Worm (Caenorhabditis elegans) whole organism, mixed stage, embryonic: ENCODE data around the gene E02H4.2.
A peak's percentile ranks its signal among the peaks of the same experiment; 100 is the strongest.

Source experiments
- M03D4.4 ChIP-seq: sonication (generic microtip); optimal IDR thresholded peaks from 2 replicates; lab custom pipeline; 2017; ENCODE audit warnings: mild to moderate bottlenecking, missing genetic modification characterization, missing compliant biosample characterization
- bed-3 ChIP-seq: fragments of 200-800 bp; sonication (Bioruptor generic); optimal IDR thresholded peaks from 3 replicates; lab custom pipeline; 2018; ENCODE audit warnings: mild to moderate bottlenecking, missing genetic modification characterization, moderate library complexity, missing compliant biosample characterization
- blmp-1 ChIP-seq: fragments of 150-350 bp; optimal IDR thresholded peaks from 2 replicates; lab custom pipeline; 2014; ENCODE audit warnings: missing biosample characterization, missing genetic modification characterization
- ceh-39 ChIP-seq: fragments of 150-350 bp; optimal IDR thresholded peaks from 2 replicates; lab custom pipeline; 2014; ENCODE audit warnings: missing biosample characterization, missing genetic modification characterization
- ceh-43 ChIP-seq: fragments of 200-800 bp; sonication (Bioruptor generic); optimal IDR thresholded peaks from 2 replicates; lab custom pipeline; 2018; ENCODE audit warnings: mild to moderate bottlenecking, missing genetic modification characterization, moderate library complexity, missing compliant biosample characterization
- ces-1 ChIP-seq: fragments of 150-350 bp; optimal IDR thresholded peaks from 2 replicates; lab custom pipeline; 2014; ENCODE audit warnings: missing biosample characterization, missing genetic modification reagents, missing genetic modification characterization
- cnd-1 ChIP-seq: fragments of 200-800 bp; sonication (Bioruptor generic); optimal IDR thresholded peaks from 2 replicates; lab custom pipeline; 2018; ENCODE audit warnings: mild to moderate bottlenecking, missing genetic modification characterization, missing compliant biosample characterization
- elt-1 ChIP-seq: sonication (generic microtip); optimal IDR thresholded peaks from 2 replicates; lab custom pipeline; 2017; ENCODE audit warnings: missing genetic modification characterization, mild to moderate bottlenecking, missing compliant biosample characterization, antibody characterized with exemption, moderate library complexity, borderline replicate concordance; ENCODE audit not compliant: insufficient read depth
- elt-3 ChIP-seq: fragments of 150-350 bp; optimal IDR thresholded peaks from 2 replicates; lab custom pipeline; 2014; ENCODE audit warnings: missing biosample characterization, missing genetic modification characterization
- flh-1 ChIP-seq: fragments of 200-800 bp; sonication (Bioruptor generic); optimal IDR thresholded peaks from 2 replicates; lab custom pipeline; 2018; ENCODE audit warnings: mild to moderate bottlenecking, missing genetic modification characterization, moderate library complexity, missing compliant biosample characterization
- ham-2 ChIP-seq: fragments of 200-800 bp; sonication (Bioruptor generic); optimal IDR thresholded peaks from 2 replicates; lab custom pipeline; 2018; ENCODE audit warnings: mild to moderate bottlenecking, missing genetic modification characterization, missing compliant biosample characterization
- hlh-1 ChIP-seq: fragments of 150-350 bp; optimal IDR thresholded peaks from 2 replicates; lab custom pipeline; 2014; ENCODE audit warnings: missing biosample characterization, missing genetic modification reagents, missing genetic modification characterization
- lin-13 ChIP-seq: fragments of 150-350 bp; optimal IDR thresholded peaks from 2 replicates; lab custom pipeline; 2014; ENCODE audit warnings: missing biosample characterization, missing genetic modification characterization
- lin-32 ChIP-seq: fragments of 200-800 bp; sonication (Bioruptor generic); optimal IDR thresholded peaks from 2 replicates; lab custom pipeline; 2018; ENCODE audit warnings: mild to moderate bottlenecking, missing genetic modification characterization, missing compliant biosample characterization
- mep-1 ChIP-seq: fragments of 150-350 bp; optimal IDR thresholded peaks from 2 replicates; lab custom pipeline; 2017; ENCODE audit warnings: missing biosample characterization, missing genetic modification reagents, missing genetic modification characterization, inconsistent platforms
- mls-2 ChIP-seq: sonication (generic microtip); optimal IDR thresholded peaks from 2 replicates; lab custom pipeline; 2016; ENCODE audit warnings: mild to moderate bottlenecking, missing genetic modification characterization, moderate library complexity, missing compliant biosample characterization
- nhr-2 ChIP-seq: fragments of 150-350 bp; optimal IDR thresholded peaks from 2 replicates; lab custom pipeline; 2014; ENCODE audit warnings: missing biosample characterization, missing genetic modification characterization
- nhr-237 ChIP-seq: fragments of 150-350 bp; optimal IDR thresholded peaks from 2 replicates; lab custom pipeline; 2014; ENCODE audit warnings: missing biosample characterization, missing genetic modification characterization
- nhr-28 ChIP-seq: fragments of 150-350 bp; optimal IDR thresholded peaks from 2 replicates; lab custom pipeline; 2014; ENCODE audit warnings: missing biosample characterization, missing genetic modification characterization
- nhr-76 ChIP-seq: sonication (generic microtip); optimal IDR thresholded peaks from 2 replicates; lab custom pipeline; 2017; ENCODE audit warnings: missing biosample characterization, missing genetic modification characterization
- pha-4 ChIP-seq: fragments of 150-350 bp; optimal IDR thresholded peaks from 2 replicates; lab custom pipeline; 2018; ENCODE audit warnings: missing biosample characterization, missing genetic modification reagents, missing genetic modification characterization
- sptf-1 ChIP-seq: sonication (generic microtip); optimal IDR thresholded peaks from 2 replicates; lab custom pipeline; 2017; ENCODE audit warnings: mild to moderate bottlenecking, missing genetic modification characterization, moderate library complexity, missing compliant biosample characterization
- unc-120 ChIP-seq: sonication (generic microtip); optimal IDR thresholded peaks from 2 replicates; lab custom pipeline; 2017; ENCODE audit warnings: missing genetic modification characterization, missing compliant biosample characterization; ENCODE audit not compliant: poor library complexity, severe bottlenecking
- unc-39 ChIP-seq: fragments of 150-350 bp; optimal IDR thresholded peaks from 2 replicates; lab custom pipeline; 2014; ENCODE audit warnings: missing biosample characterization, missing genetic modification characterization
- unc-62 ChIP-seq: fragments of 150-350 bp; optimal IDR thresholded peaks from 2 replicates; lab custom pipeline; 2014; ENCODE audit warnings: missing biosample characterization, missing genetic modification reagents, missing genetic modification characterization
- zip-8 ChIP-seq: fragments of 150-350 bp; optimal IDR thresholded peaks from 2 replicates; lab custom pipeline; 2014; ENCODE audit warnings: missing biosample characterization, missing genetic modification characterization
- ztf-11 ChIP-seq: fragments of 150-350 bp; optimal IDR thresholded peaks from 2 replicates; lab custom pipeline; 2014; ENCODE audit warnings: missing biosample characterization, missing genetic modification characterization

The E02H4.2 gene

DNA sequence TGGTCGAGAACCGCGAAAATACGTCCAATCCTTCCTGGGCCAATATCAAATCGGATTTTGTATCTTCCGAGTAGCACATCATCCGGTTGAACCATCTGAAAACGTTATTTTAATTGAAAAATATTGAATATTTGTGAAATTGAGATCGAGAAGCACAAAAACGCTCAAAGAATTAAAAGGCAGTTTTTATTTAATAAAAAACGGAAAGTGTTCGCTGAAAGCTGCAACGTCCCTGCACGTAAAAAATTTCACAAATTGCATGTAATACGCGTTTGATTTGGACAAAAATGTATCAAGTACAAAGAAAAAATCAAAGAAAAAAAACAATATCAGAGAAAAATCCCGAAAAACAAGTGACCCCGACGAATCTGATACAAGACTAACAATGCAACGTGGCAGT lies 29.4 kb downstream of the E02H4.2 start, which contains the start of gene E02H4.6:
Gene E02H4.6, minus strand, starts transcription at position 101 of the 400 bp plus-strand sequence.
- TF ChIP-seq elt-1 (tag; lab: Kevin White, UChicago): no peak
- no peak for TF ChIP-seq unc-120 (tag; lab: Kevin White, UChicago)
- no peak for TF ChIP-seq ces-1 (GFP tag; lab: Kevin White, UChicago)
- TF ChIP-seq nhr-28 (tag; lab: Kevin White, UChicago): no peak
- TF ChIP-seq nhr-237 (tag; lab: Kevin White, UChicago): no peak
- TF ChIP-seq elt-3 (tag; lab: Kevin White, UChicago): no peak
- TF ChIP-seq sptf-1: no peak
- TF ChIP-seq blmp-1 (tag; lab: Kevin White, UChicago): no peak
- no peak for TF ChIP-seq pha-4 (tag; lab: Kevin White, UChicago)
- TF ChIP-seq ceh-43 (GFP tag; lab: Kevin White, UChicago): no peak

DNA sequence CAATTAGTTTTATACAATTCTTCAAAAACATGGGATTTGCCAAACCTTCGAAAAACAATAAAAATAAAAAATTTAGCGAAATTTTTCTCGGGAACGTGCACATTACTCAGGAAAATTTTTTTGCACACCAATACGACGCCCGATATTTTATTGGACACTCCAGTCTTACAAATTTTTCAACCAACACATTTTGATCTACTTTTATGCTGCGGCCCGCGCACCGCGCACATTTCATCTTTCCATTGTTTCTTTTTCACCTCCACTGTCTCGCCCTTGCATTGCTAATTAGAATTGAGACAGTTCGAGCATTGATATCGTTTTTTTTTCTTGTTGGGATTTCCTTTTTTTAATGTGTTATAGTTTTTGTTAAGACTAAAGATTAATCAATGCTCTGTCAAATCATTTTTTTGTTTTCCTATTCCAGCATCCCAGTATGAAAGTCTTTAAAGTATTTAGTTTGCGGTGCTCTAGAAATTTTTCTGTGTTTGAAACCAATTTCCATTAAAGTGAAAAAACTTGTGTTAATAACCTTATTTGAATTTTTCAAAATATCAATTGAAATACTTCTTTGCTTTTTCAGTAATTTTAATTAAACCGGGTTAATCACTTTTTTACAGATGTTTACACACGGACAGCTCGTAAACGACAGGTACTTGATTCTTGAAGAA lies 33.9 kb downstream of the E02H4.2 start, which contains the start of gene K04C1.5:
Gene K04C1.5, plus strand, starts transcription at position 618 of the 668 bp plus-strand sequence.
- no peak for TF ChIP-seq ceh-39 (tag; lab: Kevin White, UChicago)
- no peak for TF ChIP-seq elt-3 (tag; lab: Kevin White, UChicago)
- no peak for TF ChIP-seq flh-1 (GFP tag; lab: Kevin White, UChicago)
- TF ChIP-seq blmp-1 (tag; lab: Kevin White, UChicago): no peak
- TF ChIP-seq nhr-2 (tag; lab: Kevin White, UChicago): no peak
- TF ChIP-seq unc-62: no peak
- TF ChIP-seq cnd-1 (tag; lab: Kevin White, UChicago): no peak
- no peak for TF ChIP-seq lin-32 (GFP tag; lab: Kevin White, UChicago)
- TF ChIP-seq zip-8 (tag; lab: Kevin White, UChicago): no peak
- TF ChIP-seq ztf-11 (tag; lab: Kevin White, UChicago): no peak
- TF ChIP-seq nhr-237 (tag; lab: Kevin White, UChicago): no peak
- TF ChIP-seq mep-1: no peak
- no peak for TF ChIP-seq unc-120 (tag; lab: Kevin White, UChicago)
- TF ChIP-seq unc-39 (tag; lab: Kevin White, UChicago): no peak
- TF ChIP-seq lin-13: no peak
- TF ChIP-seq mls-2: no peak
- TF ChIP-seq sptf-1: no peak
- TF ChIP-seq bed-3 (GFP tag; lab: Kevin White, UChicago): no peak
- TF ChIP-seq hlh-1 (tag; lab: Kevin White, UChicago): no peak

DNA sequence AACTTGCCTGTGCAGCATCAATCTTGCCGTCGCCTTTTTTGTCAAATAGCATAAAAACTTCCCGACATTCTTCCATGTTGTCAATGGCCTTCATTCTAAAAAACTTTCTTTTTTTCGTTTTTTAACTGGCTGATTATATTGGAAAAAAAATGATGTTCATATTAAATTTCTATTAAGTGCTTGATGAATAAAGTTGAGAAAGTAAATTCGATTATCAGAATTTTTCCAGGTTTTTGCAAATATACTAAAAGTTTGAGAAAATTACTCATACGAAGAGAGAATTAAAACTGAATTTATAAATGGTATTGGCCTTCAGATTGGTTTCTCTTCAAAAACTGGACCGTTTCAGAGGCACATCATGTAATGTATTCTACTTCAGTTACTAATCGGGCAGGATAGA lies 34.9 kb downstream of the E02H4.2 start, which contains the start of gene mlc-6:
Gene mlc-6, minus strand, starts transcription at position 101 of the 400 bp plus-strand sequence.
- TF ChIP-seq mep-1 (no peak), ham-2 (no peak), sptf-1 (no peak)

DNA sequence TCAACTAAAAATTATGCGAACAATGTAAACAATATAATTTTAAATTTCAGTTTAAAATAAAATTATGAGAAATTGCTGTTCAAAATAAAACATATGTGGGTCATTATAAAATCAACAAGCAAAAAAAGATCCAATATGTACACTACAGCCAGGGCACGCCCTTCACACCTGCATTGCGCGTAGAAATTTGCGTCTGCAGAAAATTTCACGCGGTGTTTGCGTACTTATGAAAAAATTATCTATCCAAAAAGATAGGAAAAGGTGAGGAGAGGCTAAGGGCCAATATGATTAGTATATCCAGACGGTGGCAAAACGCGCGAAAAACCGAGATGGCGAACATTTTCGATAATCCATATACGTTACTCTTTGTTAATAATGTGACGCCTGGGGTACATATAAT lies 36.9 kb downstream of the E02H4.2 start:
- TF ChIP-seq blmp-1 (tag; lab: Kevin White, UChicago): no peak
- TF ChIP-seq bed-3 (GFP tag; lab: Kevin White, UChicago): no peak
- peak; percentile 9 for TF ChIP-seq ceh-39 (tag; lab: Kevin White, UChicago)
- TF ChIP-seq M03D4.4 (tag; lab: Kevin White, UChicago): no peak

DNA sequence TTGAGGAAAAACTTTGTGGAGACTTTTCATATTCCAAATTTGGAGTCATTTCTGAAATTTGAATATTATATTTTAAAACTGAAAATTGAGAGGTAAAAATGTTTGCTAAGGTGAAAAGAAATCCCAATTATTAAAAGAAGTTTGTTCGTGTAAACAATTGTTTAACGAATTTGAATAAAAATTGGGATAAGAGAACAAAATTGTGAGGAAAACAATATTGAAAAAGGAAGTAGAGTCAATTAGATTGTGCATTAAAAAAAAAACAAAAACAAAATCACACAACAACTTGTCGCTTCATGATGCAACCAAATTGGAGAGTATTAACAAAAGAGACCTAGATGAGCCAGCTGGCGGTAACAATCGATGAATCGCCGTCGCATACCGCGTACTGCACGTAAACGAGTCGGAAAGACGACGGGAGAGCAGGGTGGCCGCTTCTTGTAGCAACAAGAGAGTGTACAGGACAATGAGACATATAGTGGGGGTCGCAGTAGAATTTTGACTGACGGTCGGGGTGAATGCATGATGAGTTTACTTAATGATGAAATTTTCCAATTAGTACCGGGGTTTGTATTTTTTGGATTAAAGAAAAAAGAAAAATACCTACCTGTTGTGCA lies 38.0 kb downstream of the E02H4.2 start, which contains the start of gene K04C1.3:
Gene K04C1.3, minus strand, starts transcription at position 51 of the 617 bp plus-strand sequence.
- peak; percentile 37 for TF ChIP-seq cnd-1 (tag; lab: Kevin White, UChicago)
- no peak for TF ChIP-seq ceh-43 (GFP tag; lab: Kevin White, UChicago)
- TF ChIP-seq zip-8 (tag; lab: Kevin White, UChicago): peak; percentile 7
- TF ChIP-seq ceh-39 (tag; lab: Kevin White, UChicago): peak; percentile 36
- no peak for TF ChIP-seq nhr-76
- peak; percentile 12 for TF ChIP-seq ces-1 (GFP tag; lab: Kevin White, UChicago)
- TF ChIP-seq, all 35 proteins: peak for 4

DNA sequence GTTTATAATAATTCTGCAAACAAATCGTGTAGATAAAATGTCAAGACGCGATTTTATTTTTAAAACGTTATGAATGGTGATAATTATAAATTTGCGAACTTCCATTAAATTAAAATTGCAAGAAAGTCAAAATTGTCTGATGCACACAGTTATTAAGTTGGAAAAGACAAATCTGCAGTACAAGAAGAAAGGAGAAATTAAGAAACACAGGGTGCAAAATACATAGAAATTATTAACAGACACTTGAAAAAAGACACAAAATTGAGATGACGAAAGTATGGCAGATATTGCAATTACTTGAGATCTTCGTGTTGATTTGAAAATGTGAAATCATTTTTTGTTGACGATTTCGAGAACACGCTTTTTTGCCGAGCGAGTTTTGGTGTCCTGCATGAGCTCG lies 39.9 kb downstream of the E02H4.2 start:
- TF ChIP-seq nhr-237 (tag; lab: Kevin White, UChicago) (no peak), ham-2 (no peak), nhr-2 (tag; lab: Kevin White, UChicago) (no peak), elt-3 (tag; lab: Kevin White, UChicago) (no peak)
- TF ChIP-seq, all 35 proteins: peak for 0
